Fruit fly (Drosophila melanogaster): ENCODE measurements around the gene Sfp24Bc.

The Sfp24Bc gene

dm6 chr2L:3655698-3656105 is 14.7 kb downstream of the Sfp24Bc start (continued):
- TF ChIP-seq CG14014 (GFP tag; IDR thresholded peaks at IDR 0.05) (peak; percentile 98), vvl (GFP tag; IDR thresholded peaks at IDR 0.05) (peak; percentile 99), vfl (GFP tag; optimal IDR thresholded peaks at IDR 0.05) (peak; percentile 95), CG15514 (GFP tag; optimal IDR thresholded peaks at IDR 0.05) (peak; percentile 94), hth (optimal IDR thresholded peaks at IDR 0.05) (no peak), dpn (GFP tag; optimal IDR thresholded peaks at IDR 0.05) (peak; percentile 98 to 99), CG10209 (GFP tag; optimal IDR thresholded peaks at IDR 0.05) (peak; percentile 97), chn (GFP tag; optimal IDR thresholded peaks at IDR 0.05) (peak; percentile 96), Med (GFP tag) (peak; percentile 100), p53 (GFP tag; optimal IDR thresholded peaks at IDR 0.05) (peak; percentile 94), bowl (GFP tag; IDR thresholded peaks at IDR 0.05) (peak; percentile 95), Dll (GFP tag; IDR thresholded peaks at IDR 0.05; ENCODE audit: partially characterized antibody) (no peak; the same call in 3 of the 4 replicates), CG7556 (GFP tag; optimal IDR thresholded peaks at IDR 0.05) (peak; percentile 98), CG1529 (GFP tag; optimal IDR thresholded peaks at IDR 0.05) (peak; percentile 99), Rx (GFP tag; IDR thresholded peaks at IDR 0.05) (peak; percentile 96), btn (GFP tag; optimal IDR thresholded peaks at IDR 0.05) (peak; percentile 96), ara (GFP tag; IDR thresholded peaks at IDR 0.05) (peak; percentile 97), Opbp (GFP tag; IDR thresholded peaks at IDR 0.05; ENCODE audit: partially characterized antibody) (no peak), jing (GFP tag; optimal IDR thresholded peaks at IDR 0.05) (peak; percentile 96), gfzf (GFP tag; optimal IDR thresholded peaks at IDR 0.05) (peak; percentile 22), dan (GFP tag; IDR thresholded peaks at IDR 0.05) (no peak; the same call in 1 of the 2 replicates), CG10959 (GFP tag; IDR thresholded peaks at IDR 0.05) (peak; percentile 97), Sox100B (GFP tag; optimal IDR thresholded peaks at IDR 0.05) (peak; percentile 98), Hmr (GFP tag; optimal IDR thresholded peaks at IDR 0.05) (peak; percentile 98), Atf6 (GFP tag; IDR thresholded peaks at IDR 0.05) (peak; percentile 98), CG10267 (tag; optimal IDR thresholded peaks at IDR 0.05) (peak; percentile 96), CG11093 (GFP tag; IDR thresholded peaks at IDR 0.05) (peak; percentile 96), zen2 (GFP tag; IDR thresholded peaks at IDR 0.05; ENCODE audit: partially characterized antibody) (no peak), Doc2 (GFP tag; IDR thresholded peaks at IDR 0.05) (peak; percentile 88), CG1024 (GFP tag; IDR thresholded peaks at IDR 0.05) (peak; percentile 94), Scr (GFP tag; IDR thresholded peaks at IDR 0.05; ENCODE audit: partially characterized antibody) (no peak), Awh (GFP tag; IDR thresholded peaks at IDR 0.05) (peak; percentile 98), CG12659 (GFP tag; optimal IDR thresholded peaks at IDR 0.05) (peak; percentile 99), Hmx (GFP tag; optimal IDR thresholded peaks at IDR 0.05) (peak; percentile 95), CG7928 (GFP tag; optimal IDR thresholded peaks at IDR 0.05) (peak; percentile 81), az2 (GFP tag; optimal IDR thresholded peaks at IDR 0.05) (peak; percentile 98), nau (GFP tag; optimal IDR thresholded peaks at IDR 0.05) (peak; percentile 97), YL-1 (GFP tag; optimal IDR thresholded peaks at IDR 0.05) (peak; percentile 91), CG6272 (GFP tag; IDR thresholded peaks at IDR 0.05) (peak; percentile 96), Rfx (GFP tag; IDR thresholded peaks at IDR 0.05) (peak; percentile 98), Tbp (GFP tag; optimal IDR thresholded peaks at IDR 0.05) (no peak), phol (tag; optimal IDR thresholded peaks at IDR 0.05) (peak; percentile 98), Asciz (GFP tag; optimal IDR thresholded peaks at IDR 0.05) (peak; percentile 98), Hr78 (GFP tag; optimal IDR thresholded peaks at IDR 0.05) (peak in 1 of 2 experiments; percentile 93), CG31365 (tag; optimal IDR thresholded peaks at IDR 0.05) (peak; percentile 93), CG7357 (GFP tag; IDR thresholded peaks at IDR 0.05) (peak; percentile 92), vnd (GFP tag; IDR thresholded peaks at IDR 0.05; ENCODE audit: partially characterized antibody) (no peak), CG10543 (GFP tag; optimal IDR thresholded peaks at IDR 0.05) (peak; percentile 99), cato (GFP tag; optimal IDR thresholded peaks at IDR 0.05; ENCODE audit: borderline replicate concordance) (peak; percentile 94), zf30C (GFP tag; optimal IDR thresholded peaks at IDR 0.05) (peak; percentile 49)
